Worm (Caenorhabditis elegans) whole organism, late embryonic: ENCODE results near the gene F59E12.6.
"Not testable (repeated sequence)": the region's sequence is repeated elsewhere in the genome, so short reads cannot be mapped to it uniquely, and the experiment has no call there.

Experiments used
- F13H6.1 ChIP-seq: sonication (generic microtip); optimal IDR thresholded peaks from 2 replicates; lab custom pipeline; 2016; ENCODE audit warnings: missing genetic modification characterization, missing compliant biosample characterization
- T23F11.4 ChIP-seq: fragments of 200-800 bp; sonication (Bioruptor generic); optimal IDR thresholded peaks from 2 replicates; lab custom pipeline; 2018; ENCODE audit warnings: mild to moderate bottlenecking, missing genetic modification characterization, missing compliant biosample characterization
- ahr-1 ChIP-seq: sonication (generic microtip); optimal IDR thresholded peaks from 2 replicates; lab custom pipeline; 2016; ENCODE audit warnings: missing genetic modification characterization, missing compliant biosample characterization
- ceh-2 ChIP-seq: sonication (generic microtip); optimal IDR thresholded peaks from 2 replicates; lab custom pipeline; 2016; ENCODE audit warnings: missing genotype, missing genetic modification characterization, missing compliant biosample characterization
- ceh-6 ChIP-seq: fragments of 200-800 bp; sonication (Bioruptor generic); optimal IDR thresholded peaks from 2 replicates; lab custom pipeline; 2018; ENCODE audit warnings: mild to moderate bottlenecking, missing genetic modification characterization, missing compliant biosample characterization
- dve-1 ChIP-seq: sonication (generic microtip); optimal IDR thresholded peaks from 2 replicates; lab custom pipeline; 2017; ENCODE audit warnings: antibody characterized with exemption, mild to moderate bottlenecking, missing genetic modification characterization, missing compliant biosample characterization
- fax-1 ChIP-seq: sonication (generic microtip); optimal IDR thresholded peaks from 2 replicates; lab custom pipeline; 2016; ENCODE audit warnings: missing genotype, missing genetic modification characterization, missing compliant biosample characterization
- fkh-10 ChIP-seq: fragments of 150-350 bp; optimal IDR thresholded peaks from 2 replicates; lab custom pipeline; 2014; ENCODE audit warnings: missing biosample characterization, missing genetic modification reagents, missing genetic modification characterization
- gmeb-2 ChIP-seq: sonication (generic microtip); optimal IDR thresholded peaks from 2 replicates; lab custom pipeline; 2016; ENCODE audit warnings: missing genetic modification characterization, inconsistent platforms, missing compliant biosample characterization
- hlh-30 ChIP-seq: sonication (generic microtip); optimal IDR thresholded peaks from 2 replicates; lab custom pipeline; 2017; ENCODE audit warnings: antibody characterized with exemption, missing genetic modification characterization, missing compliant biosample characterization; ENCODE audit not compliant: insufficient read depth
- hlh-6 ChIP-seq: sonication (generic microtip); optimal IDR thresholded peaks from 2 replicates; lab custom pipeline; 2016; ENCODE audit warnings: missing genotype, missing genetic modification characterization, missing compliant biosample characterization
- hlh-8 ChIP-seq: sonication (generic microtip); optimal IDR thresholded peaks from 2 replicates; lab custom pipeline; 2016; ENCODE audit warnings: missing genotype, missing genetic modification characterization, missing compliant biosample characterization
- lin-11 ChIP-seq: fragments of 200-800 bp; sonication (Bioruptor generic); optimal IDR thresholded peaks from 2 replicates; lab custom pipeline; 2018; ENCODE audit warnings: mild to moderate bottlenecking, missing genetic modification characterization, missing compliant biosample characterization
- nfya-1 ChIP-seq: sonication (generic microtip); optimal IDR thresholded peaks from 2 replicates; lab custom pipeline; 2017; ENCODE audit warnings: missing genetic modification characterization, mild to moderate bottlenecking, missing compliant biosample characterization, antibody characterized with exemption, moderate library complexity
- nhr-232 ChIP-seq: sonication (generic microtip); optimal IDR thresholded peaks from 2 replicates; lab custom pipeline; 2016; ENCODE audit warnings: missing genetic modification characterization, missing compliant biosample characterization
- odd-2 ChIP-seq: sonication (generic microtip); optimal IDR thresholded peaks from 2 replicates; lab custom pipeline; 2017; ENCODE audit warnings: antibody characterized with exemption, mild to moderate bottlenecking, missing genetic modification characterization, missing compliant biosample characterization
- pag-3 ChIP-seq: sonication (generic microtip); optimal IDR thresholded peaks from 2 replicates; lab custom pipeline; 2016; ENCODE audit warnings: missing compliant biosample characterization, missing genetic modification characterization, borderline replicate concordance
- pat-9 ChIP-seq: fragments of 200-800 bp; sonication (Bioruptor generic); optimal IDR thresholded peaks from 2 replicates; lab custom pipeline; 2018; ENCODE audit warnings: mild to moderate bottlenecking, missing genetic modification characterization, moderate library complexity, missing compliant biosample characterization
- pha-2 ChIP-seq: sonication (generic microtip); optimal IDR thresholded peaks from 2 replicates; lab custom pipeline; 2017; ENCODE audit warnings: mild to moderate bottlenecking, missing genetic modification characterization, missing compliant biosample characterization
- pha-4 ChIP-seq: fragments of 150-350 bp; optimal IDR thresholded peaks from 2 replicates; lab custom pipeline; 2018; ENCODE audit warnings: missing biosample characterization, missing genetic modification reagents, missing genetic modification characterization
- pqm-1 ChIP-seq: sonication (generic microtip); optimal IDR thresholded peaks from 2 replicates; lab custom pipeline; 2016; ENCODE audit warnings: missing genetic modification characterization, missing compliant biosample characterization
- ref-2 ChIP-seq: sonication (generic microtip); optimal IDR thresholded peaks from 2 replicates; lab custom pipeline; 2016; ENCODE audit warnings: missing genetic modification characterization, missing compliant biosample characterization
- rnt-1 ChIP-seq: sonication (generic microtip); optimal IDR thresholded peaks from 2 replicates; lab custom pipeline; 2016; ENCODE audit warnings: missing genetic modification characterization, missing compliant biosample characterization
- sox-2 ChIP-seq: fragments of 200-800 bp; sonication (Bioruptor generic); IDR thresholded peaks from 2 replicates; pipeline ENCODE4 v1.3.6; 2022; ENCODE audit warnings: missing genetic modification reagents, missing genetic modification characterization, missing compliant biosample characterization
- sox-4 ChIP-seq: sonication (generic microtip); optimal IDR thresholded peaks from 2 replicates; lab custom pipeline; 2017; ENCODE audit warnings: mild to moderate bottlenecking, missing genetic modification characterization, inconsistent platforms, missing compliant biosample characterization
- syd-9 ChIP-seq: sonication (generic microtip); optimal IDR thresholded peaks from 2 replicates; lab custom pipeline; 2016; ENCODE audit warnings: mild to moderate bottlenecking, missing genetic modification characterization, moderate library complexity, missing compliant biosample characterization
- tbx-7 ChIP-seq: sonication (generic microtip); optimal IDR thresholded peaks from 2 replicates; lab custom pipeline; 2016; ENCODE audit warnings: missing genotype, missing genetic modification characterization, missing compliant biosample characterization
- unc-3 ChIP-seq, 2 experiments: fragments of 200-800 bp in 1 of 2; sonication (Bioruptor generic) in 1 of 2; sonication (generic microtip) in 1 of 2; conservative IDR thresholded peaks in 1 of 2; optimal IDR thresholded peaks in 1 of 2; 2 replicates each; pipeline versions ENCODE4 v1.3.6 to Lab custom; 2016 to 2022; ENCODE audit warnings: missing compliant biosample characterization in 2 of 2, missing genetic modification characterization in 2 of 2, missing genetic modification reagents in 1 of 2
- unc-42 ChIP-seq: sonication (generic microtip); optimal IDR thresholded peaks from 2 replicates; lab custom pipeline; 2016; ENCODE audit warnings: missing genotype, missing genetic modification characterization, missing compliant biosample characterization
- ztf-16 ChIP-seq: sonication (generic microtip); optimal IDR thresholded peaks from 2 replicates; lab custom pipeline; 2017; ENCODE audit warnings: missing genetic modification characterization, missing compliant biosample characterization

The F59E12.6 gene

ce11 chrII:5630851-5631401 lies at the start of gene F59E12.6, which contains the start of gene npl-4.1:
F59E12.6 (minus strand) TSS chrII:5630951.
npl-4.1 (plus strand) TSS chrII:5631351.
- not testable (repeated sequence) for TF ChIP-seq pag-3, nhr-232, gmeb-2 (tag; lab: Kevin White, UChicago)

DNA sequence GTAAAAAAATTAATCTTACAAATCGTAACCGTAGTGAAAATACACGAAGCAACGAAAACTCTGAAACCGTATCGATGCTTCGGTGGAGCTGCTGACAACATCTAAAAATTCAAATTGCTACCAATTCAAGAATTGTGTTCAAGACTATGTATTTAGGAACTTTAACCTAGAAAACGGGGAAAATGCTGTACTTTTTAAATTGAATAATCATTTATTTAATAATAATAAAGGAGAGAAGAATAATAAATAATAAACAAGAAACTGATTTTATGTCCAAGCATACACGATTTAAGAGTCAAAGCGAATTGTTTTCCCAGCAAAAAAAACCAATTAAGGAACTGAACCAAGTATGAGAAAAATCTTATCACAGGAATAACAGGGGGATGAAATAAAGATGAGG lies 38.8 kb upstream of the F59E12.6 start, which contains the start of gene C25H3.17:
Gene C25H3.17 (minus strand): TSS at position 101 of the 400 bp plus-strand sequence.
- no peak for TF ChIP-seq pha-2 (tag; lab: Kevin White, UChicago)
- TF ChIP-seq syd-9: no peak
- no peak for TF ChIP-seq ztf-16 (tag; lab: Kevin White, UChicago)
- no peak for TF ChIP-seq ceh-6 (GFP tag; lab: Kevin White, UChicago)
- no peak for TF ChIP-seq odd-2 (tag; lab: Kevin White, UChicago)
- TF ChIP-seq T23F11.4 (GFP tag; lab: Kevin White, UChicago): no peak
- TF ChIP-seq fkh-10: no peak
- TF ChIP-seq dve-1 (tag; lab: Kevin White, UChicago): no peak
- no peak for TF ChIP-seq sox-4 (tag; lab: Kevin White, UChicago)
- no peak for TF ChIP-seq pat-9 (tag; lab: Kevin White, UChicago)
- no peak for TF ChIP-seq fax-1 (tag; lab: Kevin White, UChicago)
- no peak for TF ChIP-seq pha-4 (tag; lab: Kevin White, UChicago)
- no peak for TF ChIP-seq nfya-1 (tag; lab: Kevin White, UChicago)
- no peak for TF ChIP-seq tbx-7 (tag; lab: Kevin White, UChicago)
- no peak for TF ChIP-seq ceh-2
- no peak for TF ChIP-seq unc-42 (tag; lab: Kevin White, UChicago)

ce11 chrII:5668830-5669229 lies 38.1 kb upstream of the F59E12.6 start, which contains the start of gene C25H3.7:
C25H3.7 (minus strand) TSS chrII:5668930.
- TF ChIP-seq pqm-1 (tag; lab: Kevin White, UChicago) (no peak), unc-42 (tag; lab: Kevin White, UChicago) (no peak), lin-11 (no peak)

DNA sequence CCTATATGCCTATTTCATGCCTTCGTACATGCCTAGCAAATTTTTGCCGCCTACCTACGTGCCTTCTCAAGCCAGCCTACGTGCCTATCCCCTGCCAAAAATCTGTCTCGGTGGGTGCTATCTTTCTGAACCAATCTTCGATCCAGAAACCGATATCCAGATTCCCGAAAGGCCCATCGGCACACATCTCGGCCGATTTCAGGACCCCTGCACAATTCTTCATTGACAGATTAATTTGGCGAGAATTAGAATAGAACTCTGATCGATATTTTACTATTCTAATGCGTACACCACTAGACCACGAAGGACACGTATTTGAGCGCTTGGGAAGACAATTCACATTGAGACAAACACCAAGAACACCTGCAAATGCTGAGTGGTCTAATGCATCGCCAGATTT lies 36.8 kb upstream of the F59E12.6 start:
- TF ChIP-seq hlh-30 (tag; lab: Kevin White, UChicago) (no peak), rnt-1 (tag; lab: Kevin White, UChicago) (no peak)

DNA sequence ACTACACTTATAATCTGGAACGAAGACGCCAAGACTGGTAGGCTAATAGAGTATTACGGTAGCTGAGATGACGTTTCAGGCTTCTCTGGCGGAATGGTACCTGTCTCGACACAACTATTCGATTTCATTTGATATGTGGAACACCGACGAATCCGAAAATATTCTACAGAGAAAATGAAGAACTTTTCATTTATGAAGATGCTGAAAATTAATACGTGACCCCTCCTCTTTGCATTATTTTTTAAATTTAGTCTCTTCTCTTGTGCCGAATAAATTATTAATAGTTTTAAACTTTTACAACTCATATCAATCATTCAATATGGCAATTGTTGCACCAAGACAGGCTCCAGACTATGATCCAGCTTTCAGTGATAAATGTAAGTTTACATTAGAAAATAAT lies 35.2 kb upstream of the F59E12.6 start, which contains the start of gene C25H3.16:
Gene C25H3.16 (plus strand): TSS at position 301 of the 400 bp plus-strand sequence.
- TF ChIP-seq F13H6.1 (tag; lab: Kevin White, UChicago): no peak
- TF ChIP-seq ref-2 (tag; lab: Kevin White, UChicago): no peak
- TF ChIP-seq gmeb-2 (tag; lab: Kevin White, UChicago): no peak
- no peak for TF ChIP-seq pqm-1 (tag; lab: Kevin White, UChicago)
- TF ChIP-seq hlh-6 (tag; lab: Kevin White, UChicago): no peak
- no peak for TF ChIP-seq ceh-6 (GFP tag; lab: Kevin White, UChicago)
- no peak for TF ChIP-seq sox-4 (tag; lab: Kevin White, UChicago)
- no peak for TF ChIP-seq nhr-232 (tag; lab: Kevin White, UChicago)
- no peak for TF ChIP-seq hlh-8
- no peak for TF ChIP-seq unc-3 (GFP tag; conservative IDR thresholded peaks at IDR 0.05; lab: Robert Waterston, UW)
- TF ChIP-seq unc-3 (tag; optimal IDR thresholded peaks at IDR 0.05; lab: Kevin White, UChicago): no peak
- no peak for TF ChIP-seq ahr-1 (tag; lab: Kevin White, UChicago)
- no peak for TF ChIP-seq sox-2 (GFP tag; lab: Robert Waterston, UW)
